Fruit fly (Drosophila melanogaster) whole organism, wandering third instar larva: ENCODE results near the gene AGO2.

Experiments
- Abd-B ChIP-seq: fragments of >200 bp; optimal IDR thresholded peaks from 2 replicates; lab custom pipeline; 2017; ENCODE audit warnings: missing biosample characterization, missing genetic modification characterization
- CG32264 ChIP-seq: fragments of 200-800 bp; sonication (Bioruptor generic); optimal IDR thresholded peaks from 2 replicates; lab custom pipeline; 2016; ENCODE audit warnings: missing biosample characterization, missing genetic modification characterization
- CG9705 ChIP-seq: fragments of 200-800 bp; sonication (Bioruptor generic); optimal IDR thresholded peaks from 2 replicates; lab custom pipeline; 2018; ENCODE audit warnings: missing biosample characterization, mild to moderate bottlenecking, missing genetic modification characterization
- CrebA ChIP-seq: fragments of 200-800 bp; sonication (Bioruptor generic); optimal IDR thresholded peaks from 2 replicates; lab custom pipeline; 2016; ENCODE audit warnings: missing biosample characterization, mild to moderate bottlenecking, missing genetic modification characterization, borderline replicate concordance
- Dfd ChIP-seq: fragments of >200 bp; optimal IDR thresholded peaks from 2 replicates; lab custom pipeline; 2017; ENCODE audit warnings: missing biosample characterization, missing genetic modification characterization
- Dif ChIP-seq: fragments of 200-275, 200-300 bp; sonication (Bioruptor generic); optimal IDR thresholded peaks from 2 replicates; lab custom pipeline; 2018; ENCODE audit warnings: missing biosample characterization, missing genetic modification characterization; ENCODE audit not compliant: partially characterized antibody
- GATAd ChIP-seq: sonication (Bioruptor generic); optimal IDR thresholded peaks from 2 replicates; lab custom pipeline; 2016; ENCODE audit warnings: missing biosample characterization, missing genetic modification characterization
- HLH106 ChIP-seq: fragments of 200-800 bp; optimal IDR thresholded peaks from 3 replicates; lab custom pipeline; 2019; ENCODE audit warnings: missing biosample characterization, mild to moderate bottlenecking, missing genetic modification characterization, moderate library complexity
- Hnf4 ChIP-seq: fragments of 200-800 bp; sonication (Bioruptor generic); optimal IDR thresholded peaks from 2 replicates; lab custom pipeline; 2016; ENCODE audit warnings: missing biosample characterization, mild to moderate bottlenecking, missing genetic modification characterization
- Hr78 ChIP-seq: fragments of >200 bp; optimal IDR thresholded peaks from 2 replicates; lab custom pipeline; 2017; ENCODE audit warnings: missing biosample characterization, missing genetic modification characterization
- Hr83 ChIP-seq: fragments of 200-300 bp; sonication (Bioruptor generic); optimal IDR thresholded peaks from 2 replicates; lab custom pipeline; 2016; ENCODE audit warnings: missing biosample characterization, mild to moderate bottlenecking, missing genetic modification characterization, moderate library complexity; ENCODE audit not compliant: poor library complexity, severe bottlenecking
- Jra ChIP-seq: sonication (Bioruptor generic); optimal IDR thresholded peaks from 2 replicates; lab custom pipeline; 2016; ENCODE audit warnings: missing biosample characterization, missing genetic modification characterization
- Mio ChIP-seq: sonication (Bioruptor generic); optimal IDR thresholded peaks from 2 replicates; lab custom pipeline; 2016; ENCODE audit warnings: missing biosample characterization, missing genetic modification characterization
- Myc ChIP-seq: fragments of >200 bp; optimal IDR thresholded peaks from 2 replicates; lab custom pipeline; 2017
- OdsH ChIP-seq: fragments of 200-800 bp; sonication (Bioruptor generic); optimal IDR thresholded peaks from 2 replicates; lab custom pipeline; 2016; ENCODE audit warnings: missing biosample characterization, mild to moderate bottlenecking, missing genetic modification characterization
- Rel ChIP-seq, 2 experiments: fragments of 200-800 bp; sonication (Bioruptor generic) in 1 of 2; optimal IDR thresholded peaks; 2 replicates in 1 of 2; 3 replicates in 1 of 2; lab custom pipeline; 2016 to 2019; ENCODE audit warnings: mild to moderate bottlenecking in 2 of 2, missing biosample characterization in 2 of 2, missing genetic modification characterization in 2 of 2, moderate library complexity in 1 of 2
- Sp1 ChIP-seq: fragments of 200-800 bp; sonication (Bioruptor generic); optimal IDR thresholded peaks from 3 replicates; lab custom pipeline; 2019; ENCODE audit warnings: missing biosample characterization, mild to moderate bottlenecking, missing genetic modification characterization, moderate library complexity
- Vsx2 ChIP-seq: fragments of 200-300, 225-300 bp; sonication (Bioruptor generic); optimal IDR thresholded peaks from 2 replicates; lab custom pipeline; 2018; ENCODE audit warnings: missing biosample characterization, missing genetic modification characterization; ENCODE audit not compliant: partially characterized antibody
- br ChIP-seq: fragments of 200-800 bp; sonication (Bioruptor generic); optimal IDR thresholded peaks from 2 replicates; lab custom pipeline; 2016; ENCODE audit warnings: missing biosample characterization, missing genetic modification characterization
- brk ChIP-seq: fragments of 200-800 bp; sonication (Bioruptor generic); optimal IDR thresholded peaks from 2 replicates; lab custom pipeline; 2016; ENCODE audit warnings: missing biosample characterization, mild to moderate bottlenecking, missing genetic modification characterization
- dl ChIP-seq, 2 experiments: fragments of 175-275, 200-275 bp in 1 of 2; fragments of 200-275 bp in 1 of 2; sonication (Bioruptor generic); optimal IDR thresholded peaks; lab custom pipeline; 2018; ENCODE audit warnings: mild to moderate bottlenecking in 2 of 2, missing biosample characterization in 2 of 2, missing genetic modification characterization in 2 of 2, moderate library complexity in 2 of 2; ENCODE audit not compliant: partially characterized antibody in 2 of 2, insufficient read depth in 1 of 2
- dmrt93B ChIP-seq: fragments of 200-800 bp; sonication (Bioruptor generic); optimal IDR thresholded peaks from 2 replicates; lab custom pipeline; 2018; ENCODE audit warnings: missing biosample characterization, mild to moderate bottlenecking, missing genetic modification characterization
- dsf ChIP-seq: sonication (Bioruptor generic); optimal IDR thresholded peaks from 2 replicates; lab custom pipeline; 2016; ENCODE audit warnings: missing biosample characterization, missing genetic modification characterization, borderline replicate concordance
- ey ChIP-seq: fragments of 200-800 bp; sonication (Bioruptor generic); optimal IDR thresholded peaks from 2 replicates; lab custom pipeline; 2016; ENCODE audit warnings: missing biosample characterization, missing genetic modification characterization
- foxo ChIP-seq, 2 experiments: fragments of 200-800 bp; sonication (Bioruptor generic); optimal IDR thresholded peaks; 2 replicates in 1 of 2; 3 replicates in 1 of 2; lab custom pipeline; 2016 to 2017; ENCODE audit warnings: missing biosample characterization in 2 of 2, missing genetic modification characterization in 2 of 2
- fru ChIP-seq: fragments of 200-800 bp; sonication (Bioruptor generic); optimal IDR thresholded peaks from 3 replicates; lab custom pipeline; 2016; ENCODE audit warnings: missing biosample characterization, mild to moderate bottlenecking, missing genetic modification characterization
- h ChIP-seq: fragments of 200-800 bp; sonication (Bioruptor generic); optimal IDR thresholded peaks from 3 replicates; lab custom pipeline; 2016; ENCODE audit warnings: missing biosample characterization, mild to moderate bottlenecking, missing genetic modification characterization
- jim ChIP-seq: fragments of 175-275, 200-325 bp; sonication (Bioruptor generic); optimal IDR thresholded peaks from 2 replicates; lab custom pipeline; 2016; ENCODE audit warnings: missing biosample characterization, mild to moderate bottlenecking, missing genetic modification characterization
- lola ChIP-seq: fragments of >200 bp; optimal IDR thresholded peaks from 2 replicates; lab custom pipeline; 2017; ENCODE audit warnings: missing biosample characterization, missing genetic modification characterization
- pan ChIP-seq: fragments of >200 bp; optimal IDR thresholded peaks from 2 replicates; lab custom pipeline; 2017
- psq ChIP-seq: fragments of 200-800 bp; sonication (Bioruptor generic); optimal IDR thresholded peaks from 3 replicates; lab custom pipeline; 2017; ENCODE audit warnings: missing biosample characterization, mild to moderate bottlenecking, missing genetic modification characterization, moderate library complexity
- rgr ChIP-seq: fragments of 200-800 bp; sonication (Bioruptor generic); optimal IDR thresholded peaks from 3 replicates; lab custom pipeline; 2016; ENCODE audit warnings: missing biosample characterization, mild to moderate bottlenecking, missing genetic modification characterization
- sage ChIP-seq: fragments of 200-800 bp; sonication (Bioruptor generic); optimal IDR thresholded peaks from 2 replicates; lab custom pipeline; 2016; ENCODE audit warnings: missing biosample characterization, mild to moderate bottlenecking, missing genetic modification characterization
- sv ChIP-seq: fragments of 200-800 bp; sonication (Bioruptor generic); optimal IDR thresholded peaks from 3 replicates; lab custom pipeline; 2016; ENCODE audit warnings: missing biosample characterization, missing genetic modification characterization
- tai ChIP-seq: sonication (Bioruptor generic); optimal IDR thresholded peaks from 2 replicates; lab custom pipeline; 2016; ENCODE audit warnings: missing biosample characterization, missing genetic modification characterization
- usp ChIP-seq: fragments of >200 bp; optimal IDR thresholded peaks from 2 replicates; lab custom pipeline; 2017; ENCODE audit warnings: missing biosample characterization, missing genetic modification characterization
- woc ChIP-seq: sonication (Bioruptor generic); optimal IDR thresholded peaks from 2 replicates; lab custom pipeline; 2016; ENCODE audit warnings: missing biosample characterization, mild to moderate bottlenecking, missing genetic modification characterization

The AGO2 gene

dm6 chr3L:15543467-15543866, 10.4 kb upstream of the AGO2 start:
- TF ChIP-seq lola (GFP tag; lab: Kevin White, UChicago) (no peak), Hnf4 (GFP tag; lab: Kevin White, UChicago) (no peak), GATAd (no peak), CrebA (no peak), Mio (GFP tag; lab: Kevin White, UChicago) (no peak), Dif (no peak), sv (GFP tag; lab: Kevin White, UChicago) (no peak), tai (GFP tag; lab: Kevin White, UChicago) (no peak), dsf (GFP tag; lab: Kevin White, UChicago) (no peak), usp (GFP tag; lab: Kevin White, UChicago) (no peak), dl (GFP tag; optimal IDR thresholded peaks at IDR 0.05; lab: Kevin White, UChicago; ENCODE audit: insufficient read depth in 1 of 2, partially characterized antibody in 2 of 2) (no peak), Hr83 (GFP tag; lab: Kevin White, UChicago) (no peak), Myc (lab: Kevin White, UChicago) (no peak), h (GFP tag; lab: Kevin White, UChicago) (no peak)

DNA sequence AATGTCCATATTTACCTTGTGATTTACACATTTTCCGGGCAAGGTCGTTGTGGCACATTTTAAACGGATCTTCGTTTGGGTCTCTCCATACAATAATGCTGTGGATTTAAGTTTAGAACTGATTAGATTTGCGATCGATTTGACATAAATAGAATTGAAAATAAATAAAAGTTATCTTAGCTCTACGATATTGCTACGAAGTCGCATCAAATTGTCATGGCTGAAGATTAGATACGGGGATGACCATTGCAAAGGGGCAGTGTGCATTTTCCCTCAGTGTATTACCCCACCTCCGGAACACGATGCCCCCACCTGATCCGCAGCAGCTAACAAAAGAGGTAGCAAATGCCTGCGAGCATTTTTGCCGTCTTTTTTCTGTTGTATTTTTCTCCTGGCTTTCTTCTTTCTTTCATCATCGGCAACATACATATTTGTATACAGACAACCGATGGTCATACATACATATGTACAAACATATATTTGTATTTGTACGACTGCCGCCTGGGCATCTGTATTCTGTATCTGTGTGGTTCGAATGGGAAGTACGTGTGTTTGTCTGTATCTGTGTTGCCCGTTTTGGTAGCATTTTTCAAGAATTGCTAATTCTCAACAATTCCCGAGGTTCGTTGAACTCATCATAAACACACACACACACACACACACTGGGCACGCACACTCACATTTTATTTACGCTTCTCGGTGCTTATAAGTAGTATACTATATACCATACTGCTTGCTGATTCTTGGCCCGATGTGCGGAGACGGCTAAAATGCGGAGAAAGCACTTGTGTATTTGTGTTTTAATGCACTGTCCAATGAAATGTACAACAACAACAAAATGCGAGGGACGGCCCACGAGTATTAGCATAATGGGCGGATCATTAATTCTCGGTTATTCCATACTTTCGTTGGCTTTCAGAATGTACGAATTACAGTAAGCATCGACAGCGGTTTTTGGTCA, 9.2 kb upstream of the AGO2 start:
- no peak for TF ChIP-seq pan
- no peak for TF ChIP-seq Abd-B (GFP tag; lab: Kevin White, UChicago)
- TF ChIP-seq Hr78 (GFP tag; lab: Kevin White, UChicago): no peak
- no peak for TF ChIP-seq sv (GFP tag; lab: Kevin White, UChicago)
- peak; percentile 37 for TF ChIP-seq ey
- no peak for TF ChIP-seq dmrt93B (GFP tag; lab: Kevin White, UChicago)
- TF ChIP-seq Dfd (GFP tag; lab: Kevin White, UChicago): no peak
- TF ChIP-seq Mio (GFP tag; lab: Kevin White, UChicago): no peak
- peak; percentile 37 for TF ChIP-seq fru (GFP tag; lab: Kevin White, UChicago)
- TF ChIP-seq CrebA: no peak
- TF ChIP-seq HLH106 (tag; lab: Kevin White, UChicago): peak; percentile 35
- no peak for TF ChIP-seq Vsx2
- no peak for TF ChIP-seq h (GFP tag; lab: Kevin White, UChicago)
- no peak for TF ChIP-seq CG32264 (GFP tag; lab: Kevin White, UChicago)
- TF ChIP-seq dl (GFP tag; optimal IDR thresholded peaks at IDR 0.05; lab: Kevin White, UChicago; ENCODE audit: insufficient read depth in 1 of 2, partially characterized antibody in 2 of 2): no peak
- peak; percentile 53 for TF ChIP-seq psq (GFP tag; lab: Kevin White, UChicago)
- no peak for TF ChIP-seq GATAd
- peak; percentile 0 for TF ChIP-seq Hnf4 (GFP tag; lab: Kevin White, UChicago)
- peak; percentile 12 for TF ChIP-seq OdsH (GFP tag; lab: Kevin White, UChicago)
- TF ChIP-seq sage (GFP tag; lab: Kevin White, UChicago): no peak
- no peak for TF ChIP-seq Rel (GFP tag; optimal IDR thresholded peaks at IDR 0.05; lab: Kevin White, UChicago)
- peak; percentile 53 for TF ChIP-seq Rel (tag; optimal IDR thresholded peaks at IDR 0.05; lab: Kevin White, UChicago)
- TF ChIP-seq Myc (lab: Kevin White, UChicago): no peak
- peak; percentile 21 for TF ChIP-seq br
- peak; percentile 20 for TF ChIP-seq rgr (GFP tag; lab: Kevin White, UChicago)
- no peak for TF ChIP-seq tai (GFP tag; lab: Kevin White, UChicago)
- peak in 1 of 2 experiments; percentile 39 for TF ChIP-seq foxo (GFP tag; optimal IDR thresholded peaks at IDR 0.05; lab: Kevin White, UChicago)
- TF ChIP-seq woc (GFP tag; lab: Kevin White, UChicago): peak; percentile 39
- TF ChIP-seq brk (GFP tag; lab: Kevin White, UChicago): no peak
- TF ChIP-seq Jra (GFP tag; lab: Kevin White, UChicago): no peak
- TF ChIP-seq lola (GFP tag; lab: Kevin White, UChicago): no peak
- peak; percentile 15 for TF ChIP-seq jim (GFP tag; lab: Kevin White, UChicago)
- TF ChIP-seq dsf (GFP tag; lab: Kevin White, UChicago): no peak
- TF ChIP-seq Sp1 (GFP tag; lab: Kevin White, UChicago): peak; percentile 16
- TF ChIP-seq Hr83 (GFP tag; lab: Kevin White, UChicago): no peak
- no peak for TF ChIP-seq Dif
- no peak for TF ChIP-seq CG9705 (GFP tag; lab: Kevin White, UChicago)
- TF ChIP-seq usp (GFP tag; lab: Kevin White, UChicago): no peak
